Fruit fly (Drosophila melanogaster) whole organism, embryonic: ENCODE results near the gene UQCR-6.4L.

Source experiments
- B-H1 ChIP-seq: fragments of 200-800 bp; sonication (Bioruptor generic); IDR thresholded peaks from 3 replicates; pipeline ENCODE4 v1.3.6; 2022; ENCODE audit warnings: missing biosample characterization, missing genetic modification characterization
- B-H2 ChIP-seq: fragments of 200-800 bp; sonication (Bioruptor generic); optimal IDR thresholded peaks from 2 replicates; lab custom pipeline; 2018; ENCODE audit warnings: missing biosample characterization, mild to moderate bottlenecking, missing genetic modification characterization
- Bgb ChIP-seq: fragments of 200-800 bp; sonication (Bioruptor generic); IDR thresholded peaks from 2 replicates; pipeline ENCODE4 v1.3.6; 2022; ENCODE audit warnings: missing biosample characterization, missing genetic modification characterization; ENCODE audit not compliant: partially characterized antibody
- CG10267 ChIP-seq: fragments of 200-800 bp; sonication (Bioruptor generic); optimal IDR thresholded peaks from 2 replicates; lab custom pipeline; 2018; ENCODE audit warnings: missing biosample characterization, mild to moderate bottlenecking, missing genetic modification characterization, moderate library complexity
- CG11504 ChIP-seq: fragments of 200-800 bp; sonication (Bioruptor generic); optimal IDR thresholded peaks from 3 replicates; lab custom pipeline; 2019; ENCODE audit warnings: missing biosample characterization, mild to moderate bottlenecking, missing genetic modification characterization, moderate library complexity
- CG12104 ChIP-seq: fragments of 200-800 bp; sonication (Bioruptor generic); optimal IDR thresholded peaks from 3 replicates; lab custom pipeline; 2016; ENCODE audit warnings: missing biosample characterization, missing genetic modification characterization
- CG12236 ChIP-seq: fragments of 200-800 bp; sonication (Bioruptor generic); optimal IDR thresholded peaks from 2 replicates; lab custom pipeline; 2016; ENCODE audit warnings: missing biosample characterization, missing genetic modification characterization
- CG13123 ChIP-seq: fragments of 200-800 bp; sonication (Bioruptor generic); optimal IDR thresholded peaks from 2 replicates; lab custom pipeline; 2016; ENCODE audit warnings: missing biosample characterization, missing genetic modification characterization
- CG14014 ChIP-seq: fragments of 200-800 bp; sonication (Bioruptor generic); IDR thresholded peaks from 2 replicates; pipeline ENCODE4 v1.3.6; 2022; ENCODE audit warnings: missing biosample characterization, missing genetic modification characterization
- CG14860 ChIP-seq: fragments of 200-800 bp; sonication (Bioruptor generic); IDR thresholded peaks from 3 replicates; pipeline ENCODE4 v1.3.6; 2022; ENCODE audit warnings: missing biosample characterization, missing genetic modification characterization; ENCODE audit not compliant: partially characterized antibody
- CG16813 ChIP-seq: fragments of 200-800 bp; sonication (Bioruptor generic); IDR thresholded peaks from 3 replicates; pipeline ENCODE4 v1.3.6; 2022; ENCODE audit warnings: missing biosample characterization, missing genetic modification characterization; ENCODE audit not compliant: partially characterized antibody
- CG17186 ChIP-seq: fragments of 200-800 bp; sonication (Bioruptor generic); optimal IDR thresholded peaks from 3 replicates; lab custom pipeline; 2017; ENCODE audit warnings: missing biosample characterization, missing genetic modification reagents, missing genetic modification characterization
- CG1832 ChIP-seq: fragments of 200-800 bp; sonication (Bioruptor generic); optimal IDR thresholded peaks from 2 replicates; lab custom pipeline; 2017; ENCODE audit warnings: missing biosample characterization, mild to moderate bottlenecking, missing genetic modification characterization, inconsistent platforms
- CG18599 ChIP-seq: fragments of 200-800 bp; sonication (Bioruptor generic); optimal IDR thresholded peaks from 3 replicates; lab custom pipeline; 2017; ENCODE audit warnings: missing biosample characterization, missing genetic modification characterization, mild to moderate bottlenecking, moderate library complexity, missing genetic modification reagents
- CG18764 ChIP-seq: fragments of 200-800 bp; sonication (Bioruptor generic); optimal IDR thresholded peaks from 3 replicates; lab custom pipeline; 2016; ENCODE audit warnings: missing biosample characterization, missing genetic modification characterization
- CG2116 ChIP-seq: fragments of 200-800 bp; sonication (Bioruptor generic); optimal IDR thresholded peaks from 3 replicates; lab custom pipeline; 2018; ENCODE audit warnings: missing biosample characterization, mild to moderate bottlenecking, missing genetic modification characterization
- CG30020 ChIP-seq: fragments of 200-800 bp; optimal IDR thresholded peaks from 2 replicates; lab custom pipeline; 2019; ENCODE audit warnings: missing biosample characterization, mild to moderate bottlenecking, missing genetic modification characterization, moderate library complexity
- CG4617 ChIP-seq: fragments of 200-800 bp; sonication (Bioruptor generic); optimal IDR thresholded peaks from 3 replicates; lab custom pipeline; 2016; ENCODE audit warnings: missing biosample characterization, missing genetic modification characterization, borderline replicate concordance
- CG5245 ChIP-seq: fragments of 200-800 bp; sonication (Bioruptor generic); optimal IDR thresholded peaks from 3 replicates; lab custom pipeline; 2016; ENCODE audit warnings: missing biosample characterization, missing genetic modification characterization
- CG6254 ChIP-seq: fragments of 200-800 bp; sonication (Bioruptor generic); optimal IDR thresholded peaks from 3 replicates; lab custom pipeline; 2017; ENCODE audit warnings: mild to moderate bottlenecking, missing biosample characterization, missing genetic modification reagents, missing genetic modification characterization
- CG9215 ChIP-seq: fragments of 200-800 bp; sonication (Bioruptor generic); IDR thresholded peaks from 2 replicates; pipeline ENCODE4 v1.3.6; 2022; ENCODE audit warnings: missing biosample characterization, missing genetic modification characterization
- CG9876 ChIP-seq: fragments of 200-800 bp; sonication (Bioruptor generic); optimal IDR thresholded peaks from 2 replicates; lab custom pipeline; 2016; ENCODE audit warnings: missing biosample characterization, missing genetic modification characterization
- CHES-1-like ChIP-seq: fragments of 200-800 bp; sonication (Bioruptor generic); optimal IDR thresholded peaks from 2 replicates; lab custom pipeline; 2016; ENCODE audit warnings: missing biosample characterization, missing genetic modification characterization
- Dip3 ChIP-seq: fragments of 200-800 bp; sonication (Bioruptor generic); optimal IDR thresholded peaks from 3 replicates; lab custom pipeline; 2016; ENCODE audit warnings: missing biosample characterization, missing genetic modification characterization
- Dref ChIP-seq: fragments of 200-800 bp; sonication (Bioruptor generic); IDR thresholded peaks from 2 replicates; pipeline ENCODE4 v1.3.6; 2022; ENCODE audit warnings: missing biosample characterization, missing genetic modification characterization
- E2f1 ChIP-seq: fragments of 200-800 bp; sonication (Bioruptor generic); IDR thresholded peaks from 2 replicates; pipeline ENCODE4 v1.3.6; 2022; ENCODE audit warnings: missing biosample characterization, missing genetic modification characterization
- ERR ChIP-seq: fragments of 200-800 bp; sonication (Bioruptor generic); optimal IDR thresholded peaks from 2 replicates; lab custom pipeline; 2016; ENCODE audit warnings: missing biosample characterization, missing genetic modification characterization
- Gsc ChIP-seq: fragments of 200-800 bp; sonication (Bioruptor generic); IDR thresholded peaks from 2 replicates; pipeline ENCODE4 v1.3.6; 2022; ENCODE audit warnings: missing biosample characterization, missing genetic modification characterization
- Hand ChIP-seq: fragments of 200-800 bp; sonication (Bioruptor generic); optimal IDR thresholded peaks from 2 replicates; lab custom pipeline; 2017; ENCODE audit warnings: mild to moderate bottlenecking, missing biosample characterization, missing genetic modification reagents, missing genetic modification characterization
- Med ChIP-seq: fragments of 200-800 bp; sonication (Bioruptor generic); peaks from one replicate; lab custom pipeline; 2016; ENCODE audit warnings: missing biosample characterization, missing genetic modification characterization, mild to moderate bottlenecking, inconsistent platforms, moderate library complexity
- Mrtf ChIP-seq: fragments of 200-800 bp; sonication (Bioruptor generic); IDR thresholded peaks from 3 replicates; pipeline ENCODE4 v1.3.6; 2022; ENCODE audit warnings: missing biosample characterization, missing genetic modification characterization
- NfI ChIP-seq: fragments of 200-800 bp; sonication (Bioruptor generic); optimal IDR thresholded peaks from 3 replicates; lab custom pipeline; 2018; ENCODE audit warnings: missing biosample characterization, mild to moderate bottlenecking, missing genetic modification characterization, moderate library complexity
- Opbp ChIP-seq: fragments of 200-800 bp; sonication (Bioruptor generic); IDR thresholded peaks from 3 replicates; pipeline ENCODE4 v1.3.6; 2022; ENCODE audit warnings: missing biosample characterization, missing genetic modification characterization; ENCODE audit not compliant: partially characterized antibody
- Rfx ChIP-seq: fragments of 200-800 bp; sonication (Bioruptor generic); IDR thresholded peaks from 2 replicates; pipeline ENCODE4 v1.3.6; 2022; ENCODE audit warnings: missing biosample characterization, missing genetic modification characterization
- Six4 ChIP-seq: fragments of 200-800 bp; sonication (Bioruptor generic); optimal IDR thresholded peaks from 2 replicates; lab custom pipeline; 2016; ENCODE audit warnings: missing biosample characterization, missing genetic modification characterization
- Stat92E ChIP-seq, 3 experiments: fragments of >200 bp in 2 of 3; fragments of 200-800 bp in 1 of 3; sonication (Bioruptor generic) in 1 of 3; optimal IDR thresholded peaks; 2 replicates each; lab custom pipeline; 2017 to 2019; ENCODE audit warnings: missing biosample characterization in 3 of 3, missing genetic modification characterization in 3 of 3, mild to moderate bottlenecking in 1 of 3, moderate library complexity in 1 of 3
- TFAM ChIP-seq: fragments of 200-800 bp; sonication (Bioruptor generic); optimal IDR thresholded peaks from 2 replicates; lab custom pipeline; 2017; ENCODE audit warnings: missing biosample characterization, missing genetic modification characterization, inconsistent platforms
- bigmax ChIP-seq: fragments of 200-800 bp; sonication (Bioruptor generic); optimal IDR thresholded peaks from 2 replicates; lab custom pipeline; 2018; ENCODE audit warnings: missing biosample characterization, mild to moderate bottlenecking, missing genetic modification characterization
- dimm ChIP-seq: fragments of 200-800 bp; sonication (Bioruptor generic); IDR thresholded peaks from 2 replicates; pipeline ENCODE4 v1.3.6; 2022; ENCODE audit warnings: missing biosample characterization, missing genetic modification characterization
- eyg ChIP-seq: fragments of 200-800 bp; sonication (Bioruptor generic); optimal IDR thresholded peaks from 3 replicates; lab custom pipeline; 2016; ENCODE audit warnings: missing biosample characterization, missing genetic modification characterization
- ftz-f1 ChIP-seq: fragments of 200-800 bp; sonication (Bioruptor generic); optimal IDR thresholded peaks from 2 replicates; lab custom pipeline; 2016; ENCODE audit warnings: missing biosample characterization, missing genetic modification characterization
- h ChIP-seq: fragments of >200 bp; optimal IDR thresholded peaks from 2 replicates; lab custom pipeline; 2017
- her ChIP-seq: fragments of 200-800 bp; sonication (Bioruptor generic); optimal IDR thresholded peaks from 2 replicates; lab custom pipeline; 2016; ENCODE audit warnings: missing biosample characterization, missing genetic modification characterization
- hkb ChIP-seq, 2 experiments: fragments of 200-800 bp in 1 of 2; fragments of >200 bp in 1 of 2; sonication (Bioruptor generic) in 1 of 2; IDR thresholded peaks in 1 of 2; optimal IDR thresholded peaks in 1 of 2; 2 replicates each; pipeline versions ENCODE4 v1.3.6 to Lab custom; 2017 to 2022; ENCODE audit warnings: missing biosample characterization in 1 of 2, missing genetic modification characterization in 1 of 2
- inv ChIP-seq: fragments of 200-800 bp; sonication (Bioruptor generic); IDR thresholded peaks from 2 replicates; pipeline ENCODE4 v1.3.6; 2022; ENCODE audit warnings: missing biosample characterization, missing genetic modification characterization; ENCODE audit not compliant: partially characterized antibody
- jigr1 ChIP-seq: fragments of 200-800 bp; sonication (Bioruptor generic); IDR thresholded peaks from 3 replicates; pipeline ENCODE4 v1.3.6; 2022; ENCODE audit warnings: missing biosample characterization, missing genetic modification characterization
- stwl ChIP-seq: fragments of 200-800 bp; sonication (Bioruptor generic); optimal IDR thresholded peaks from 3 replicates; lab custom pipeline; 2018; ENCODE audit warnings: missing biosample characterization, mild to moderate bottlenecking, missing genetic modification characterization, moderate library complexity
- trem ChIP-seq: fragments of 200-800 bp; optimal IDR thresholded peaks from 3 replicates; lab custom pipeline; 2019; ENCODE audit warnings: missing biosample characterization, mild to moderate bottlenecking, missing genetic modification characterization, moderate library complexity
- twi ChIP-seq: fragments of 200-800 bp; optimal IDR thresholded peaks from 2 replicates; lab custom pipeline; 2019; ENCODE audit warnings: missing biosample characterization, mild to moderate bottlenecking, missing genetic modification characterization, moderate library complexity
- vvl ChIP-seq: fragments of 200-800 bp; sonication (Bioruptor generic); IDR thresholded peaks from 2 replicates; pipeline ENCODE4 v1.3.6; 2022; ENCODE audit warnings: missing biosample characterization, missing genetic modification characterization

Gene UQCR-6.4L

DNA sequence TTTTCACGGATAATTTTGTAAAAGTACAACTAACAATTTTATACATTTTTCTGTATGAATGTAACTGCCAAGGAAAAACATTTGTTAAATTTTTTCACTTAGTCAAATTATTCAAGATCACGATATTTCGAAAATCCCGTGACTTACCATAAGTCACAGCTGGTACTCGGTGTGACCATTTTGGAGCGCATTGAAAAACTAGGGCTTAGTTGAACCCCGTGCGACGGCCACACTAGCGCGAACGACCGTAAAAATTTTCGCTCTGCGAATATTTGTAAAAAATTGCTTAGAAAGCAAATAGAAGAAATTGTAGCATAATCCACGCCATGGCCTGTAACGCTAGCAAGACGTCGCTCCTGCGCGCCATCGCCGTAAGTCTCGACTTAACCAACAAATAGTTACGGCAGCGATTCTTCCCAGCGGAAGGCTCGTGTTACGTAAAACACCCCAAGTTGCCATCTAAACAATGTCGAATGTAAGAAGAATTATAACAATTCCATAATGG is 17.6 kb downstream of the UQCR-6.4L start, which contains the start of gene UQCR-C2 (continued):
- TF ChIP-seq B-H2 (GFP tag; lab: Kevin White, UChicago), result peak; percentile 71
- TF ChIP-seq Hand, result peak; percentile 3
- peak; percentile 52; the same call in 2 of the 3 replicates for TF ChIP-seq CG16813
- TF ChIP-seq CG17186 (GFP tag; lab: Kevin White, UChicago), result peak; percentile 77
- TF ChIP-seq h (lab: Kevin White, UChicago), result no peak
- peak; percentile 89 for TF ChIP-seq CG4617 (GFP tag; lab: Kevin White, UChicago)
- peak; percentile 42; the same call in 1 of the 3 replicates for TF ChIP-seq Opbp (GFP tag; lab: Robert Waterston, UW)
- TF ChIP-seq Mrtf (GFP tag; lab: Robert Waterston, UW), result no peak
- TF ChIP-seq vvl (GFP tag; lab: Robert Waterston, UW), result peak; percentile 49
- TF ChIP-seq CG11504 (tag; lab: Kevin White, UChicago), result no peak
- no peak for TF ChIP-seq Gsc (GFP tag; lab: Robert Waterston, UW)
- peak; percentile 23 for TF ChIP-seq twi (tag; lab: Kevin White, UChicago)
- TF ChIP-seq CG14860 (GFP tag; lab: Robert Waterston, UW), result no peak
- no peak for TF ChIP-seq CG12104 (GFP tag; lab: Kevin White, UChicago)
- no peak for TF ChIP-seq CG12236 (GFP tag; lab: Kevin White, UChicago)
- TF ChIP-seq TFAM (GFP tag; lab: Kevin White, UChicago), result no peak
- TF ChIP-seq hkb (optimal IDR thresholded peaks at IDR 0.05; lab: Kevin White, UChicago), result no peak
- TF ChIP-seq hkb (GFP tag; IDR thresholded peaks at IDR 0.05; lab: Robert Waterston, UW), result no peak
- TF ChIP-seq CG2116 (GFP tag; lab: Kevin White, UChicago), result peak; percentile 44
- peak in 1 of 3 experiments; percentile 52 for TF ChIP-seq Stat92E (GFP tag; optimal IDR thresholded peaks at IDR 0.05; lab: Kevin White, UChicago)
- peak; percentile 8 for TF ChIP-seq NfI
- peak; percentile 70 for TF ChIP-seq trem
- no peak for TF ChIP-seq E2f1 (GFP tag; lab: Robert Waterston, UW)
- TF ChIP-seq CG9215, result no peak
- peak; percentile 71 for TF ChIP-seq stwl
- peak; percentile 86 for TF ChIP-seq bigmax (GFP tag; lab: Kevin White, UChicago)
- no peak for TF ChIP-seq dimm (GFP tag; lab: Robert Waterston, UW)
- no peak for TF ChIP-seq CG18599 (GFP tag; lab: Kevin White, UChicago)
- TF ChIP-seq CG14014 (GFP tag; lab: Robert Waterston, UW), result peak; percentile 19; the same call in 1 of the 2 replicates
- TF ChIP-seq Dip3 (GFP tag; lab: Kevin White, UChicago), result no peak
- no peak for TF ChIP-seq CG18764 (GFP tag; lab: Kevin White, UChicago)
- TF ChIP-seq Bgb (GFP tag; lab: Robert Waterston, UW), result peak; percentile 39
- TF ChIP-seq CG1832 (GFP tag; lab: Kevin White, UChicago), result no peak
- TF ChIP-seq CG6254 (GFP tag; lab: Kevin White, UChicago), result no peak
- TF ChIP-seq eyg (GFP tag; lab: Kevin White, UChicago), result no peak
- no peak for TF ChIP-seq ERR (GFP tag; lab: Kevin White, UChicago)
- TF ChIP-seq CG5245 (GFP tag; lab: Kevin White, UChicago), result no peak
- TF ChIP-seq her (GFP tag; lab: Kevin White, UChicago), result peak; percentile 52
- peak; percentile 55 for TF ChIP-seq CG10267 (tag; lab: Kevin White, UChicago)
- no peak for TF ChIP-seq jigr1 (GFP tag; lab: Robert Waterston, UW)
- peak; percentile 47 for TF ChIP-seq CG30020
- TF ChIP-seq Dref (GFP tag; lab: Robert Waterston, UW), result peak; percentile 37
- no peak for TF ChIP-seq inv (GFP tag; lab: Robert Waterston, UW)
- peak; percentile 38 for TF ChIP-seq CHES-1-like (GFP tag; lab: Kevin White, UChicago)
- TF ChIP-seq Rfx, result peak; percentile 49
- peak; percentile 84 for TF ChIP-seq Med (GFP tag; lab: Kevin White, UChicago)
- TF ChIP-seq ftz-f1 (GFP tag; lab: Kevin White, UChicago), result peak; percentile 18
- TF ChIP-seq CG9876, result no peak
- no peak for TF ChIP-seq CG13123
- no peak for TF ChIP-seq B-H1
- TF ChIP-seq Six4 (GFP tag; lab: Kevin White, UChicago), result no peak
